Worm (Caenorhabditis elegans): ENCODE measurements around the gene mpz-5.

Gene mpz-5

ce11 chrIV:10345486-10345885, 28.1 kb downstream of the mpz-5 start:
- TF ChIP-seq pha-4 (tag; optimal IDR thresholded peaks at IDR 0.05) (peak; percentile 73), lsy-12 (tag; optimal IDR thresholded peaks at IDR 0.05) (no peak)

DNA sequence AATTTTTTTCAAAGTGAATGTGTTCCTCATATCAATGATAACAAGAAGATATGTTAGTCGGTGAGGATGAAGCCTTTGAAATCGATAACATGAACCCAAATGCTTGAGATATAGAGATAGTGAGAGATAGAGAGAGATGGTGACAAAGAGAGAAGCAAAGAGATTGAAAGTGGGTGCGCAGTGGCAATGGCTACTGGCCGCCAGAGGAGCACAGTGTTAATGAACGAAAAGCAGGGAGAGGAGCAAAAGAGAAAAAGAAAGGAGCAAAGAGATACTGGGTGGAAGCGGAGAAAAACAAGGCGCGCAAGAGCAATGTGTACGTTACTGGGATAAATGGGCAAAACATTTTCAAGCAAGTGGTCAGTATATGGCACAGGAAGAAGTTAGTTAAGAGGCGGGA, 29.0 kb downstream of the mpz-5 start:
- no peak for TF ChIP-seq nhr-77 (tag; optimal IDR thresholded peaks at IDR 0.05)
- TF ChIP-seq pha-4 (tag; optimal IDR thresholded peaks at IDR 0.05): peak; percentile 7
- TF ChIP-seq lin-39 (tag; optimal IDR thresholded peaks at IDR 0.05): peak; percentile 73
- TF ChIP-seq ama-1 (optimal IDR thresholded peaks at IDR 0.05): no peak
- no peak for TF ChIP-seq lin-15B (tag; optimal IDR thresholded peaks at IDR 0.05)
- peak; percentile 23 for TF ChIP-seq egl-5 (tag; optimal IDR thresholded peaks at IDR 0.05)
- TF ChIP-seq fkh-2 (tag; optimal IDR thresholded peaks at IDR 0.05): no peak
- peak; percentile 83 for TF ChIP-seq nfya-1 (tag; optimal IDR thresholded peaks at IDR 0.05; ENCODE audit: insufficient read depth)
- peak; percentile 56 for TF ChIP-seq skn-1 (tag; optimal IDR thresholded peaks at IDR 0.05)
- TF ChIP-seq ceh-28 (tag; optimal IDR thresholded peaks at IDR 0.05): peak; percentile 50
- TF ChIP-seq ZK546.5 (tag; optimal IDR thresholded peaks at IDR 0.05): no peak
- peak; percentile 23 for TF ChIP-seq hmg-11 (tag; optimal IDR thresholded peaks at IDR 0.05)

DNA sequence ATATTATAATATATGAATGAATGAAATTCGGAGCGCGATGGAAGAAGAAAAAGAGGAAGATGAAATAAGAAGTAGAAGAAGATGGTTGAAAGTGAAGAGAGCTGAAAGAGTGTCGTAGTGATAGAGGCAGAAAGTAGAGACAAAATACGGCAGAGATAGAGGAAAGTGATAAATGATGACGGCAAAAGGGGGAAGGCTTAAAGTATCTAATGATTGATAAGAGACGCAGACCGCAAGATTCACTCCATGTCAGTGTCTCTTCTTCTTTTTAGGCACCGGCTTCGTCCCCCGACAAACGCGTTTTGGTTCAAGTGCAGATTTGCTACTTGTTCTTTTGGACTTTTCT, 31.3 kb downstream of the mpz-5 start:
- TF ChIP-seq ama-1 (optimal IDR thresholded peaks at IDR 0.05): no peak
- TF ChIP-seq egl-27 (tag; optimal IDR thresholded peaks at IDR 0.05): peak; percentile 13
- TF ChIP-seq ztf-11 (tag; optimal IDR thresholded peaks at IDR 0.05): no peak
- peak; percentile 76 for TF ChIP-seq nhr-11 (tag; optimal IDR thresholded peaks at IDR 0.05)
- peak; percentile 2 for TF ChIP-seq R02D3.7 (tag; optimal IDR thresholded peaks at IDR 0.05)
- peak; percentile 71 for TF ChIP-seq lin-39 (tag; optimal IDR thresholded peaks at IDR 0.05)
- peak; percentile 11 for TF ChIP-seq elt-1 (tag; optimal IDR thresholded peaks at IDR 0.05)
- no peak for TF ChIP-seq eor-1 (tag; optimal IDR thresholded peaks at IDR 0.05)
- peak; percentile 59 for TF ChIP-seq pqm-1 (tag; optimal IDR thresholded peaks at IDR 0.05)
- peak; percentile 50 for TF ChIP-seq ceh-28 (tag; optimal IDR thresholded peaks at IDR 0.05)
- no peak for TF ChIP-seq tbx-2 (tag; optimal IDR thresholded peaks at IDR 0.05)
- no peak for TF ChIP-seq mdl-1 (tag; optimal IDR thresholded peaks at IDR 0.05)
- TF ChIP-seq skn-1 (tag; optimal IDR thresholded peaks at IDR 0.05): peak; percentile 84
- peak; percentile 40 for TF ChIP-seq nhr-23 (tag; optimal IDR thresholded peaks at IDR 0.05)
- no peak for TF ChIP-seq aly-2 (tag; optimal IDR thresholded peaks at IDR 0.05)
- no peak for TF ChIP-seq nhr-12 (tag; optimal IDR thresholded peaks at IDR 0.05)
- TF ChIP-seq snpc-4 (tag; optimal IDR thresholded peaks at IDR 0.05): peak; percentile 40
- peak; percentile 41 for TF ChIP-seq unc-62 (GFP tag; optimal IDR thresholded peaks at IDR 0.05)
- no peak for TF ChIP-seq pha-4 (tag; optimal IDR thresholded peaks at IDR 0.05)
- peak; percentile 35 for TF ChIP-seq lsy-12 (tag; optimal IDR thresholded peaks at IDR 0.05)
- TF ChIP-seq nfya-1 (tag; optimal IDR thresholded peaks at IDR 0.05; ENCODE audit: insufficient read depth): peak; percentile 34
- peak; percentile 96 for TF ChIP-seq elt-2 (tag; optimal IDR thresholded peaks at IDR 0.05)
- peak; percentile 68 for TF ChIP-seq nhr-43 (tag; optimal IDR thresholded peaks at IDR 0.05; ENCODE audit: poor library complexity, severe bottlenecking)
- TF ChIP-seq ceh-82 (tag; optimal IDR thresholded peaks at IDR 0.05): peak; percentile 32
- TF ChIP-seq nhr-25 (tag; optimal IDR thresholded peaks at IDR 0.05): peak; percentile 88
- TF ChIP-seq jun-1 (tag; optimal IDR thresholded peaks at IDR 0.05): peak; percentile 91
- peak in 2 of 3 experiments; percentile 15 to 52 for TF ChIP-seq elt-3 (tag; optimal IDR thresholded peaks at IDR 0.05)

DNA sequence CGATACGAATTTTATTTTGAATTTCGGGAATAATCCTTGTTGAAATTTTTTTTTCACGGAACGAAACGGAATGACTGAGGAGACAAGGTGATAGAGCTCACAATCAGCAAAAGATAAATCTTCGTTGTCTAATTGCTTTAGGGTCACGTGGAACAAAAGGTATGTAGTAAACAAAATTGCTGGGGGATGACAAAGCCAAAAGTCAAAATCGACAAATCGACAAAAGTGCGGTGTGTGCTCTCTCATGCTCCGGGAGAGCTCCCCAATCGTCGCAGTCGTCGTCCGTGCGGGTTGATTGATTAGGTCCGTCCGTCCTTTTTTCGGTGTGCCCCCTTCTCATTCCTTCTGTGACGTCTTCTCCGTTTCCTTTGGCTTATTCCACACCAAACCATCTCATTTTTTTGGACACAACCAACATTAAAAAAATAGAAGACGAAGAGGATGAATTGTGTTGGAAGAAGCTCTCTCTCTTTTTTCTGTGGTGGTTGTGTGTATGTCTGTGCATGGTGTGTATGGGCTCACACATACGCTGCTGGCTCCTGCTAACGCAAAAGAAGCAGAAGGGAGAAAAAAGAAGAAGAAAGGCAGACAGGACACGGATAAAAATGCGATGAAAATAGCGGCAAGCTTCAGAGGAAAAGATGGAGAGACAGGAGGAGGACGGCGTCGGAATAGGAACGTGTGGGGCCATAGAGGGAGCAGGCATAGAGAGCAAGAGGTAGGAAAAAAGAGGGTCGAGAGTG, 31.8 kb downstream of the mpz-5 start:
- TF ChIP-seq fkh-10 (GFP tag; optimal IDR thresholded peaks at IDR 0.05): peak; percentile 42
- TF ChIP-seq hmg-11 (tag; optimal IDR thresholded peaks at IDR 0.05): peak; percentile 21
- TF ChIP-seq nhr-25 (tag; optimal IDR thresholded peaks at IDR 0.05): no peak
- no peak for TF ChIP-seq nhr-77 (tag; optimal IDR thresholded peaks at IDR 0.05)
- TF ChIP-seq nfya-1 (tag; optimal IDR thresholded peaks at IDR 0.05; ENCODE audit: insufficient read depth): peak; percentile 38
- peak; percentile 96 for TF ChIP-seq lin-39 (tag; optimal IDR thresholded peaks at IDR 0.05)
- peak; percentile 64 for TF ChIP-seq ama-1 (optimal IDR thresholded peaks at IDR 0.05)
- TF ChIP-seq unc-62 (GFP tag; optimal IDR thresholded peaks at IDR 0.05): peak; percentile 6
- TF ChIP-seq eor-1 (tag; optimal IDR thresholded peaks at IDR 0.05): no peak
